Fruit fly (Drosophila melanogaster) whole organism, embryonic: ENCODE results near the gene CG9643.
A peak's percentile ranks its signal among the peaks of the same experiment; 100 is the strongest.

ENCODE experiments used
- Aef1 ChIP-seq: fragments of 200-800 bp; sonication (Bioruptor generic); IDR thresholded peaks from 3 replicates; pipeline ENCODE4 v1.3.6; 2022; ENCODE audit warnings: missing biosample characterization, missing genetic modification characterization
- Atf-2 ChIP-seq: fragments of 200-800 bp; sonication (Bioruptor generic); optimal IDR thresholded peaks from 2 replicates; lab custom pipeline; 2016; ENCODE audit warnings: missing biosample characterization, missing genetic modification characterization
- Atf6 ChIP-seq: fragments of 200-800 bp; sonication (Bioruptor generic); IDR thresholded peaks from 2 replicates; pipeline ENCODE4 v1.3.6; 2022; ENCODE audit warnings: missing biosample characterization, missing genetic modification characterization
- CG10209 ChIP-seq: fragments of 200-800 bp; sonication (Bioruptor generic); optimal IDR thresholded peaks from 3 replicates; lab custom pipeline; 2017; ENCODE audit warnings: missing biosample characterization, mild to moderate bottlenecking, missing genetic modification characterization, missing genetic modification reagents
- CG10979 ChIP-seq: fragments of 200-800 bp; sonication (Bioruptor generic); optimal IDR thresholded peaks from 2 replicates; lab custom pipeline; 2018; ENCODE audit warnings: missing biosample characterization, mild to moderate bottlenecking, missing genetic modification characterization, moderate library complexity
- CG11456 ChIP-seq: fragments of 200-800 bp; sonication (Bioruptor generic); IDR thresholded peaks from 3 replicates; pipeline ENCODE4 v1.3.6; 2022; ENCODE audit warnings: missing biosample characterization, missing genetic modification characterization
- CG11504 ChIP-seq: fragments of 200-800 bp; sonication (Bioruptor generic); optimal IDR thresholded peaks from 3 replicates; lab custom pipeline; 2019; ENCODE audit warnings: missing biosample characterization, mild to moderate bottlenecking, missing genetic modification characterization, moderate library complexity
- CG12769 ChIP-seq: fragments of 200-800 bp; sonication (Bioruptor generic); optimal IDR thresholded peaks from 2 replicates; lab custom pipeline; 2019; ENCODE audit warnings: missing biosample characterization, mild to moderate bottlenecking, missing genetic modification characterization, moderate library complexity
- CG15269 ChIP-seq: fragments of 200-800 bp; sonication (Bioruptor generic); optimal IDR thresholded peaks from 2 replicates; lab custom pipeline; 2018; ENCODE audit warnings: missing biosample characterization, mild to moderate bottlenecking, missing genetic modification characterization, moderate library complexity
- CG15479 ChIP-seq: fragments of 200-800 bp; sonication (Bioruptor generic); optimal IDR thresholded peaks from 3 replicates; lab custom pipeline; 2019; ENCODE audit warnings: missing biosample characterization, mild to moderate bottlenecking, missing genetic modification characterization, moderate library complexity
- CG17328 ChIP-seq: fragments of 200-800 bp; sonication (Bioruptor generic); IDR thresholded peaks from 2 replicates; pipeline ENCODE4 v1.3.6; 2022; ENCODE audit warnings: missing biosample characterization, missing genetic modification characterization
- CG17802 ChIP-seq: fragments of 200-800 bp; sonication (Bioruptor generic); optimal IDR thresholded peaks from 2 replicates; lab custom pipeline; 2018; ENCODE audit warnings: missing biosample characterization, mild to moderate bottlenecking, missing genetic modification characterization, moderate library complexity
- CG18262 ChIP-seq: fragments of 200-800 bp; optimal IDR thresholded peaks from 3 replicates; lab custom pipeline; 2019; ENCODE audit warnings: missing biosample characterization, mild to moderate bottlenecking, missing genetic modification characterization, moderate library complexity
- CG2120 ChIP-seq: fragments of 200-800 bp; sonication (Bioruptor generic); optimal IDR thresholded peaks from 3 replicates; lab custom pipeline; 2016; ENCODE audit warnings: missing biosample characterization, missing genetic modification characterization
- CG31441 ChIP-seq: fragments of 200-800 bp; sonication (Bioruptor generic); IDR thresholded peaks from 2 replicates; pipeline ENCODE4 v1.3.6; 2022; ENCODE audit warnings: missing biosample characterization, missing genetic modification characterization
- CG3163 ChIP-seq: fragments of 200-800 bp; sonication (Bioruptor generic); optimal IDR thresholded peaks from 3 replicates; lab custom pipeline; 2016; ENCODE audit warnings: missing biosample characterization, missing genetic modification characterization
- CG33213 ChIP-seq: fragments of 200-800 bp; sonication (Bioruptor generic); optimal IDR thresholded peaks from 3 replicates; lab custom pipeline; 2016; ENCODE audit warnings: missing biosample characterization, missing genetic modification characterization
- CG34224 ChIP-seq: fragments of 200-800 bp; sonication (Bioruptor generic); IDR thresholded peaks from 3 replicates; pipeline ENCODE4 v1.3.6; 2022; ENCODE audit warnings: missing biosample characterization, missing genetic modification characterization; ENCODE audit not compliant: partially characterized antibody
- CG4424 ChIP-seq: fragments of 200-800 bp; sonication (Bioruptor generic); optimal IDR thresholded peaks from 3 replicates; lab custom pipeline; 2016; ENCODE audit warnings: missing biosample characterization, missing genetic modification characterization
- CG6654 ChIP-seq: fragments of 200-800 bp; sonication (Bioruptor generic); optimal IDR thresholded peaks from 2 replicates; lab custom pipeline; 2017; ENCODE audit warnings: missing biosample characterization, mild to moderate bottlenecking, missing genetic modification characterization
- CG8359 ChIP-seq: fragments of 200-800 bp; sonication (Bioruptor generic); optimal IDR thresholded peaks from 2 replicates; lab custom pipeline; 2017; ENCODE audit warnings: missing biosample characterization, mild to moderate bottlenecking, missing genetic modification characterization, borderline replicate concordance
- CG9932 ChIP-seq: fragments of 200-800 bp; sonication (Bioruptor generic); IDR thresholded peaks from 2 replicates; pipeline ENCODE4 v1.3.6; 2022; ENCODE audit warnings: missing biosample characterization, missing genetic modification characterization
- CHES-1-like ChIP-seq: fragments of 200-800 bp; sonication (Bioruptor generic); optimal IDR thresholded peaks from 2 replicates; lab custom pipeline; 2016; ENCODE audit warnings: missing biosample characterization, missing genetic modification characterization
- D19A ChIP-seq: fragments of 200-800 bp; optimal IDR thresholded peaks from 3 replicates; lab custom pipeline; 2019; ENCODE audit warnings: missing biosample characterization, mild to moderate bottlenecking, missing genetic modification characterization, moderate library complexity
- Dll ChIP-seq: fragments of 200-800 bp; sonication (Bioruptor generic); IDR thresholded peaks from 4 replicates; pipeline ENCODE4 v1.3.6; 2022; ENCODE audit warnings: missing biosample characterization, missing genetic modification characterization; ENCODE audit not compliant: partially characterized antibody
- Ets65A ChIP-seq: fragments of 200-800 bp; sonication (Bioruptor generic); peaks from one replicate; lab custom pipeline; 2016; ENCODE audit warnings: missing biosample characterization, missing genetic modification characterization
- Meics ChIP-seq: fragments of 200-800 bp; sonication (Bioruptor generic); optimal IDR thresholded peaks from 2 replicates; lab custom pipeline; 2017; ENCODE audit warnings: missing biosample characterization, mild to moderate bottlenecking, missing genetic modification characterization
- Oli ChIP-seq: fragments of 200-800 bp; sonication (Bioruptor generic); optimal IDR thresholded peaks from 2 replicates; lab custom pipeline; 2018; ENCODE audit warnings: missing biosample characterization, mild to moderate bottlenecking, missing genetic modification characterization, moderate library complexity
- PHDP ChIP-seq: fragments of 200-800 bp; sonication (Bioruptor generic); optimal IDR thresholded peaks from 3 replicates; lab custom pipeline; 2018; ENCODE audit warnings: missing biosample characterization, mild to moderate bottlenecking, missing genetic modification characterization, moderate library complexity
- Xbp1 ChIP-seq: fragments of 200-800 bp; sonication (Bioruptor generic); optimal IDR thresholded peaks from 3 replicates; lab custom pipeline; 2016; ENCODE audit warnings: missing biosample characterization, mild to moderate bottlenecking, missing genetic modification characterization
- crol ChIP-seq: fragments of 200-800 bp; sonication (Bioruptor generic); IDR thresholded peaks from 2 replicates; pipeline ENCODE4 v1.3.6; 2022; ENCODE audit warnings: missing biosample characterization, missing genetic modification characterization
- dati ChIP-seq: fragments of 200-800 bp; sonication (Bioruptor generic); IDR thresholded peaks from 2 replicates; pipeline ENCODE4 v1.3.6; 2022; ENCODE audit warnings: missing biosample characterization, missing genetic modification characterization
- dpn ChIP-seq, 2 experiments: fragments of 200-800 bp; sonication (Bioruptor generic); optimal IDR thresholded peaks; 3 replicates each; lab custom pipeline; 2016; ENCODE audit warnings: missing biosample characterization in 2 of 2, missing genetic modification characterization in 2 of 2
- gcm ChIP-seq: fragments of 200-800 bp; sonication (Bioruptor generic); optimal IDR thresholded peaks from 2 replicates; lab custom pipeline; 2019; ENCODE audit warnings: missing biosample characterization, mild to moderate bottlenecking, missing genetic modification characterization, moderate library complexity
- lab ChIP-seq: fragments of 200-800 bp; sonication (Bioruptor generic); optimal IDR thresholded peaks from 3 replicates; lab custom pipeline; 2017; ENCODE audit warnings: missing biosample characterization, missing genetic modification characterization, mild to moderate bottlenecking, moderate library complexity, missing genetic modification reagents
- lola ChIP-seq, 3 experiments: fragments of >200 bp in 2 of 3; fragments of 200-800 bp in 1 of 3; sonication (Bioruptor generic) in 1 of 3; optimal IDR thresholded peaks; 2 replicates each; lab custom pipeline; 2017 to 2019; ENCODE audit warnings: missing biosample characterization in 3 of 3, missing genetic modification characterization in 3 of 3, mild to moderate bottlenecking in 1 of 3, moderate library complexity in 1 of 3
- org-1 ChIP-seq: fragments of 200-800 bp; sonication (Bioruptor generic); optimal IDR thresholded peaks from 2 replicates; lab custom pipeline; 2017; ENCODE audit warnings: missing biosample characterization, missing genetic modification characterization
- phol ChIP-seq: fragments of 200-800 bp; sonication (Bioruptor generic); optimal IDR thresholded peaks from 3 replicates; lab custom pipeline; 2018; ENCODE audit warnings: missing biosample characterization, mild to moderate bottlenecking, missing genetic modification characterization, moderate library complexity
- run ChIP-seq: fragments of 200-800 bp; sonication (Bioruptor generic); optimal IDR thresholded peaks from 3 replicates; lab custom pipeline; 2018; ENCODE audit warnings: missing biosample characterization, mild to moderate bottlenecking, missing genetic modification characterization
- scrt ChIP-seq: fragments of 200-800 bp; sonication (Bioruptor generic); optimal IDR thresholded peaks from 2 replicates; lab custom pipeline; 2018; ENCODE audit warnings: missing biosample characterization, mild to moderate bottlenecking, missing genetic modification characterization, moderate library complexity
- sd ChIP-seq: fragments of 200-800 bp; sonication (Bioruptor generic); optimal IDR thresholded peaks from 3 replicates; lab custom pipeline; 2018; ENCODE audit warnings: missing biosample characterization, mild to moderate bottlenecking, missing genetic modification characterization, moderate library complexity
- so ChIP-seq: fragments of 200-800 bp; sonication (Bioruptor generic); IDR thresholded peaks from 3 replicates; pipeline ENCODE4 v1.3.6; 2022; ENCODE audit warnings: missing biosample characterization, missing genetic modification characterization
- sr ChIP-seq: fragments of 200-800 bp; sonication (Bioruptor generic); IDR thresholded peaks from 3 replicates; pipeline ENCODE4 v1.3.6; 2022; ENCODE audit warnings: missing biosample characterization, missing genetic modification characterization
- wor ChIP-seq: fragments of 200-800 bp; sonication (Bioruptor generic); IDR thresholded peaks from 2 replicates; pipeline ENCODE4 v1.3.6; 2022; ENCODE audit warnings: missing biosample characterization, missing genetic modification characterization
- zen2 ChIP-seq: fragments of 200-800 bp; sonication (Bioruptor generic); IDR thresholded peaks from 3 replicates; pipeline ENCODE4 v1.3.6; 2022; ENCODE audit warnings: missing biosample characterization, missing genetic modification characterization; ENCODE audit not compliant: partially characterized antibody
- zfh1 ChIP-seq: fragments of 200-800 bp; sonication (Bioruptor generic); IDR thresholded peaks from 3 replicates; pipeline ENCODE4 v1.3.6; 2022; ENCODE audit warnings: missing biosample characterization, missing genetic modification characterization

Gene CG9643

dm6 chr2L:2939698-2940097, 39.4 kb downstream of the CG9643 start:
- TF ChIP-seq D19A (tag; lab: Kevin White, UChicago): peak; percentile 64
- no peak for TF ChIP-seq CG4424 (GFP tag; lab: Kevin White, UChicago)
- no peak for TF ChIP-seq gcm

dm6 chr2L:2935704-2936103, 43.4 kb downstream of the CG9643 start:
- TF ChIP-seq CG18262 (tag; lab: Kevin White, UChicago) (no peak), crol (GFP tag; lab: Robert Waterston, UW) (peak; percentile 53; the same call in 1 of the 2 replicates), sr (GFP tag; lab: Robert Waterston, UW) (peak; percentile 61; the same call in 2 of the 3 replicates), sd (tag; lab: Kevin White, UChicago) (peak; percentile 48)

dm6 chr2L:2931555-2932131, 47.4 kb downstream of the CG9643 start:
- TF ChIP-seq scrt (GFP tag; lab: Kevin White, UChicago): peak; percentile 25
- no peak for TF ChIP-seq CG34224 (GFP tag; lab: Robert Waterston, UW)
- TF ChIP-seq CG11504 (tag; lab: Kevin White, UChicago): peak; percentile 33
- no peak for TF ChIP-seq lola (GFP tag; optimal IDR thresholded peaks at IDR 0.05; lab: Kevin White, UChicago)
- no peak for TF ChIP-seq Atf6
- no peak for TF ChIP-seq zfh1 (GFP tag; lab: Robert Waterston, UW)
- TF ChIP-seq Ets65A: peak; percentile 87
- peak; percentile 16 for TF ChIP-seq CG12769 (tag; lab: Kevin White, UChicago)
- TF ChIP-seq lab (GFP tag; lab: Kevin White, UChicago): peak; percentile 33
- peak; percentile 5 for TF ChIP-seq CG10209 (GFP tag; lab: Kevin White, UChicago)
- peak; percentile 42 for TF ChIP-seq run (tag; lab: Kevin White, UChicago)
- peak; percentile 20 for TF ChIP-seq Meics (GFP tag; lab: Kevin White, UChicago)
- peak; percentile 11 for TF ChIP-seq Oli (tag; lab: Kevin White, UChicago)
- TF ChIP-seq CG2120 (GFP tag; lab: Kevin White, UChicago): peak; percentile 36
- TF ChIP-seq CG9932: no peak
- peak; percentile 22 for TF ChIP-seq phol
- TF ChIP-seq Aef1 (GFP tag; lab: Robert Waterston, UW): no peak
- no peak for TF ChIP-seq CG8359 (GFP tag; lab: Kevin White, UChicago)
- TF ChIP-seq org-1 (GFP tag; lab: Kevin White, UChicago): peak; percentile 11
- 0 out of 2 replicates have a peak, but pooled peaks have one; percentile 31 for TF ChIP-seq CG31441 (GFP tag; lab: Robert Waterston, UW)
- TF ChIP-seq dpn (GFP tag; optimal IDR thresholded peaks at IDR 0.05; lab: Kevin White, UChicago): no peak
- TF ChIP-seq wor (GFP tag; lab: Robert Waterston, UW): no peak
- TF ChIP-seq CG17328 (GFP tag; lab: Robert Waterston, UW): no peak
- TF ChIP-seq Atf-2 (GFP tag; lab: Kevin White, UChicago): no peak
- TF ChIP-seq Xbp1 (GFP tag; lab: Kevin White, UChicago): no peak
- TF ChIP-seq Dll (GFP tag; lab: Robert Waterston, UW): no peak
- TF ChIP-seq PHDP (tag; lab: Kevin White, UChicago): peak; percentile 24
- no peak for TF ChIP-seq CG15479 (GFP tag; lab: Kevin White, UChicago)
- TF ChIP-seq dati (GFP tag; lab: Robert Waterston, UW): no peak
- TF ChIP-seq CG10979 (tag; lab: Kevin White, UChicago): peak; percentile 9
- TF ChIP-seq CHES-1-like (GFP tag; lab: Kevin White, UChicago): no peak
- TF ChIP-seq CG17802 (tag; lab: Kevin White, UChicago): no peak
- TF ChIP-seq CG6654 (GFP tag; lab: Kevin White, UChicago): no peak
- no peak for TF ChIP-seq zen2
- TF ChIP-seq CG11456: no peak
- peak; percentile 8 for TF ChIP-seq CG15269
- TF ChIP-seq CG3163 (GFP tag; lab: Kevin White, UChicago): no peak
- no peak for TF ChIP-seq CG33213
- TF ChIP-seq so (GFP tag; lab: Robert Waterston, UW): 0 out of 3 replicates have a peak, but pooled peaks have one; percentile 50
- peak; percentile 9 for TF ChIP-seq CG18262 (tag; lab: Kevin White, UChicago)
